Worm (Caenorhabditis elegans) whole organism, L3 larva: ENCODE measurements around the gene tag-52.

Experiments used
- aly-2 ChIP-seq: fragments of 150-350 bp; optimal IDR thresholded peaks from 2 replicates; lab custom pipeline; 2014; ENCODE audit warnings: missing biosample characterization, missing genetic modification characterization
- elt-1 ChIP-seq: fragments of 150-350 bp; optimal IDR thresholded peaks from 2 replicates; lab custom pipeline; 2014; ENCODE audit warnings: missing biosample characterization, missing genetic modification characterization
- fos-1 ChIP-seq: fragments of 150-350 bp; optimal IDR thresholded peaks from 2 replicates; lab custom pipeline; 2014; ENCODE audit warnings: missing biosample characterization, missing genetic modification characterization
- nhr-12 ChIP-seq: fragments of 150-350 bp; optimal IDR thresholded peaks from 2 replicates; lab custom pipeline; 2014; ENCODE audit warnings: missing biosample characterization, missing genetic modification characterization
- nhr-23 ChIP-seq: fragments of 150-350 bp; optimal IDR thresholded peaks from 2 replicates; lab custom pipeline; 2014; ENCODE audit warnings: missing biosample characterization, missing genetic modification reagents, missing genetic modification characterization
- nhr-28 ChIP-seq: fragments of 150-350 bp; optimal IDR thresholded peaks from 2 replicates; lab custom pipeline; 2014; ENCODE audit warnings: missing biosample characterization, missing genetic modification characterization

ce11 chrX:3655972-3656371 lies 22.4 kb downstream of the tag-52 start, which contains the start of gene R11G1.7:
- TF ChIP-seq nhr-28 (tag; lab: Kevin White, UChicago) (no peak), aly-2 (tag; lab: Kevin White, UChicago) (no peak), nhr-12 (no peak), elt-1 (tag; lab: Kevin White, UChicago) (no peak), fos-1 (tag; lab: Kevin White, UChicago) (no peak), nhr-23 (no peak)
